Worm (Caenorhabditis elegans) whole organism, L4 larva: ENCODE measurements around the gene K01D12.5.

Source experiments
- D1046.2 ChIP-seq: fragments of 200-800 bp; sonication (Bioruptor generic); IDR thresholded peaks from 2 replicates; pipeline ENCODE4 v1.3.6; 2022; ENCODE audit warnings: missing genetic modification characterization, missing compliant biosample characterization
- F10B5.3 ChIP-seq: sonication (generic microtip); optimal IDR thresholded peaks from 2 replicates; lab custom pipeline; 2016; ENCODE audit warnings: mild to moderate bottlenecking, missing genetic modification characterization, missing compliant biosample characterization
- F26F4.8 ChIP-seq: fragments of 200-800 bp; sonication (Bioruptor generic); conservative IDR thresholded peaks from 2 replicates; pipeline ENCODE4 v1.3.6; 2022; ENCODE audit warnings: missing genetic modification characterization, missing compliant biosample characterization
- R02D3.7 ChIP-seq: fragments of 150-350 bp; sonication (generic microtip); optimal IDR thresholded peaks from 3 replicates; lab custom pipeline; 2014; ENCODE audit warnings: missing biosample characterization, missing genetic modification characterization
- Y105C5A.15 ChIP-seq: fragments of 200-800 bp; sonication (Bioruptor generic); IDR thresholded peaks from 2 replicates; pipeline ENCODE4 v1.3.6; 2022; ENCODE audit warnings: missing genetic modification characterization, missing compliant biosample characterization
- Y48G9A.11 ChIP-seq: fragments of 200-800 bp; sonication (Bioruptor generic); IDR thresholded peaks from 2 replicates; pipeline ENCODE4 v1.3.6; 2022; ENCODE audit warnings: missing genetic modification reagents, missing genetic modification characterization, missing compliant biosample characterization
- Y5F2A.4 ChIP-seq: fragments of 200-800 bp; sonication (Bioruptor generic); optimal IDR thresholded peaks from 2 replicates; lab custom pipeline; 2018; ENCODE audit warnings: mild to moderate bottlenecking, missing genetic modification characterization, missing compliant biosample characterization
- aha-1 ChIP-seq: fragments of 150-350 bp; peaks from one replicate; lab custom pipeline; 2014; ENCODE audit warnings: missing biosample characterization, missing genetic modification characterization
- ama-1 ChIP-seq: fragments of 150-350 bp; optimal IDR thresholded peaks from 2 replicates; lab custom pipeline; 2014; ENCODE audit warnings: inconsistent platforms, mixed read lengths
- ceh-62 ChIP-seq: sonication (generic microtip); optimal IDR thresholded peaks from 2 replicates; lab custom pipeline; 2017; ENCODE audit warnings: missing biosample characterization, missing genetic modification characterization
- ces-1 ChIP-seq: fragments of 150-350 bp; sonication (generic microtip); optimal IDR thresholded peaks from 4 replicates; lab custom pipeline; 2014; ENCODE audit warnings: missing biosample characterization, missing genetic modification reagents, missing genetic modification characterization
- dmd-6 ChIP-seq: fragments of 200-800 bp; sonication (Bioruptor generic); IDR thresholded peaks from 2 replicates; pipeline ENCODE4 v1.3.6; 2022; ENCODE audit warnings: missing genetic modification reagents, missing genetic modification characterization, missing compliant biosample characterization
- dmd-8 ChIP-seq: fragments of 200-800 bp; sonication (Bioruptor generic); IDR thresholded peaks from 2 replicates; pipeline ENCODE4 v1.3.6; 2022; ENCODE audit warnings: missing genetic modification characterization, missing compliant biosample characterization
- dmd-9 ChIP-seq: fragments of 200-800 bp; sonication (Bioruptor generic); IDR thresholded peaks from 2 replicates; pipeline ENCODE4 v1.3.6; 2022; ENCODE audit warnings: missing genetic modification reagents, missing genetic modification characterization, missing compliant biosample characterization
- dpl-1 ChIP-seq: fragments of 150-350 bp; optimal IDR thresholded peaks from 2 replicates; lab custom pipeline; 2014; ENCODE audit warnings: missing biosample characterization, missing genetic modification reagents, missing genetic modification characterization
- duxl-1 ChIP-seq: sonication (generic microtip); optimal IDR thresholded peaks from 2 replicates; lab custom pipeline; 2016; ENCODE audit warnings: mild to moderate bottlenecking, missing genetic modification characterization, moderate library complexity, missing compliant biosample characterization; ENCODE audit not compliant: poor library complexity
- gei-8 ChIP-seq: fragments of 200-800 bp; sonication (Bioruptor generic); optimal IDR thresholded peaks from 2 replicates; lab custom pipeline; 2018; ENCODE audit warnings: mild to moderate bottlenecking, missing genetic modification characterization, missing compliant biosample characterization
- hif-1 ChIP-seq, 2 experiments: sonication (generic microtip); optimal IDR thresholded peaks; 2 replicates each; lab custom pipeline; 2016 to 2017; ENCODE audit warnings: missing compliant biosample characterization in 2 of 2, missing genetic modification characterization in 2 of 2, missing genetic modification reagents in 2 of 2, missing genotype in 2 of 2, mild to moderate bottlenecking in 1 of 2
- hlh-11 ChIP-seq: fragments of 200-800 bp; sonication (Bioruptor generic); optimal IDR thresholded peaks from 2 replicates; lab custom pipeline; 2018; ENCODE audit warnings: mild to moderate bottlenecking, missing genetic modification characterization, missing compliant biosample characterization
- hlh-30 ChIP-seq: sonication (generic microtip); optimal IDR thresholded peaks from 2 replicates; lab custom pipeline; 2017; ENCODE audit warnings: antibody characterized with exemption, mild to moderate bottlenecking, missing genetic modification characterization, missing compliant biosample characterization; ENCODE audit not compliant: insufficient read depth
- lim-7 ChIP-seq: fragments of 200-800 bp; sonication (Bioruptor generic); IDR thresholded peaks from 2 replicates; pipeline ENCODE4 v1.3.6; 2022; ENCODE audit warnings: missing genetic modification characterization, missing compliant biosample characterization
- lin-13 ChIP-seq: fragments of 150-350 bp; optimal IDR thresholded peaks from 2 replicates; lab custom pipeline; 2014; ENCODE audit warnings: missing biosample characterization, missing genetic modification reagents, missing genetic modification characterization
- lin-38 ChIP-seq: fragments of 200-800 bp; sonication (Bioruptor generic); IDR thresholded peaks from 2 replicates; pipeline ENCODE4 v1.3.6; 2022; ENCODE audit warnings: missing genetic modification reagents, missing genetic modification characterization, missing compliant biosample characterization
- lsy-2 ChIP-seq, 2 experiments: fragments of 150-350 bp in 1 of 2; sonication (generic microtip) in 1 of 2; optimal IDR thresholded peaks; 2 replicates each; lab custom pipeline; 2014 to 2017; ENCODE audit warnings: missing biosample characterization in 2 of 2, missing genetic modification characterization in 2 of 2
- mep-1 ChIP-seq: fragments of 150-350 bp; sonication (generic microtip); optimal IDR thresholded peaks from 3 replicates; lab custom pipeline; 2014; ENCODE audit warnings: missing biosample characterization, missing genetic modification characterization
- mes-2 ChIP-seq: sonication (generic microtip); optimal IDR thresholded peaks from 2 replicates; lab custom pipeline; 2016; ENCODE audit warnings: missing genotype, mild to moderate bottlenecking, missing genetic modification characterization, missing compliant biosample characterization; ENCODE audit not compliant: poor library complexity, severe bottlenecking
- mxl-3 ChIP-seq: fragments of 200-800 bp; sonication (Bioruptor generic); optimal IDR thresholded peaks from 2 replicates; lab custom pipeline; 2018; ENCODE audit warnings: mild to moderate bottlenecking, missing genetic modification characterization, missing compliant biosample characterization
- nhr-102 ChIP-seq: sonication (generic microtip); optimal IDR thresholded peaks from 2 replicates; lab custom pipeline; 2016; ENCODE audit warnings: mild to moderate bottlenecking, missing genetic modification characterization, moderate library complexity, missing compliant biosample characterization
- nhr-28 ChIP-seq: fragments of 150-350 bp; optimal IDR thresholded peaks from 2 replicates; lab custom pipeline; 2014; ENCODE audit warnings: missing biosample characterization, missing genetic modification characterization
- nhr-42 ChIP-seq: fragments of 200-800 bp; sonication (Bioruptor generic); IDR thresholded peaks from 2 replicates; pipeline ENCODE4 v1.3.6; 2022; ENCODE audit warnings: missing genetic modification characterization, missing compliant biosample characterization
- nhr-48 ChIP-seq: sonication (generic microtip); optimal IDR thresholded peaks from 2 replicates; lab custom pipeline; 2016; ENCODE audit warnings: mild to moderate bottlenecking, missing genetic modification characterization, missing compliant biosample characterization
- php-3 ChIP-seq: fragments of 200-800 bp; sonication (Bioruptor generic); IDR thresholded peaks from 2 replicates; pipeline ENCODE4 v1.3.6; 2022; ENCODE audit warnings: missing genetic modification reagents, missing genetic modification characterization, missing compliant biosample characterization
- set-16 ChIP-seq: fragments of 200-800 bp; sonication (Bioruptor generic); IDR thresholded peaks from 2 replicates; pipeline ENCODE4 v1.3.6; 2022; ENCODE audit warnings: missing genetic modification reagents, missing genetic modification characterization, missing compliant biosample characterization
- skn-1 ChIP-seq: fragments of 150-350 bp; optimal IDR thresholded peaks from 2 replicates; lab custom pipeline; 2014; ENCODE audit warnings: missing biosample characterization, missing genetic modification characterization
- snpc-4 ChIP-seq: fragments of 150-350 bp; optimal IDR thresholded peaks from 2 replicates; lab custom pipeline; 2014; ENCODE audit warnings: missing biosample characterization, missing genetic modification characterization
- spr-1 ChIP-seq: sonication (generic microtip); optimal IDR thresholded peaks from 2 replicates; lab custom pipeline; 2016; ENCODE audit warnings: mild to moderate bottlenecking, missing genetic modification characterization, missing compliant biosample characterization
- unc-62 ChIP-seq, 3 experiments: fragments of 150-350 bp in 1 of 3; sonication (generic microtip); optimal IDR thresholded peaks in 2 of 3; peaks in 1 of 3; 1 replicate in 1 of 3; 2 replicates in 2 of 3; lab custom pipeline; 2014 to 2017; ENCODE audit warnings: missing biosample characterization in 3 of 3, missing genetic modification characterization in 3 of 3, missing genetic modification reagents in 3 of 3, missing genotype in 1 of 3
- vab-7 ChIP-seq: fragments of 200-800 bp; sonication (Bioruptor generic); IDR thresholded peaks from 2 replicates; pipeline ENCODE4 v1.3.6; 2022; ENCODE audit warnings: missing genetic modification reagents, missing genetic modification characterization, missing compliant biosample characterization
- zfp-3 ChIP-seq: fragments of 200-800 bp; sonication (Bioruptor generic); conservative IDR thresholded peaks from 2 replicates; pipeline ENCODE4 v1.3.6; 2022; ENCODE audit warnings: missing genetic modification reagents, missing genetic modification characterization, missing compliant biosample characterization
- zip-2 ChIP-seq: fragments of 150-350 bp; optimal IDR thresholded peaks from 2 replicates; lab custom pipeline; 2014; ENCODE audit warnings: missing biosample characterization, missing genetic modification characterization
- ztf-11 ChIP-seq: fragments of 150-350 bp; optimal IDR thresholded peaks from 2 replicates; lab custom pipeline; 2014; ENCODE audit warnings: missing biosample characterization, missing genetic modification characterization
- ztf-7 ChIP-seq: fragments of 150-350 bp; optimal IDR thresholded peaks from 2 replicates; lab custom pipeline; 2014; ENCODE audit warnings: missing biosample characterization, missing genetic modification characterization

The K01D12.5 gene

ce11 chrV:12351842-12352241, 45.8 kb upstream of the K01D12.5 start:
- no peak for TF ChIP-seq gei-8
- no peak for TF ChIP-seq lin-38 (GFP tag; lab: Robert Waterston, UW)
- no peak for TF ChIP-seq unc-62 (GFP tag; optimal IDR thresholded peaks at IDR 0.05 in 1 of 2; lab: Kevin White, UChicago)
- no peak for TF ChIP-seq unc-62 (tag; optimal IDR thresholded peaks at IDR 0.05; lab: Kevin White, UChicago)
- TF ChIP-seq spr-1 (tag; lab: Kevin White, UChicago) = no peak
- peak; percentile 14 for TF ChIP-seq hlh-11 (tag; lab: Kevin White, UChicago)
- no peak for TF ChIP-seq aha-1 (tag; lab: Kevin White, UChicago)
- peak; percentile 63 for TF ChIP-seq hlh-30 (tag; lab: Kevin White, UChicago)

- TF ChIP-seq dmd-8 (GFP tag; lab: Robert Waterston, UW) (no peak), ztf-7 (no peak), spr-1 (tag; lab: Kevin White, UChicago) (no peak), Y48G9A.11 (no peak), nhr-102 (no peak), mep-1 (no peak), vab-7 (GFP tag; lab: Robert Waterston, UW) (no peak), zfp-3 (GFP tag; lab: Robert Waterston, UW) (no peak), zip-2 (tag; lab: Kevin White, UChicago) (no peak), hif-1 (tag; optimal IDR thresholded peaks at IDR 0.05; lab: Kevin White, UChicago) (no peak), lsy-2 (tag; optimal IDR thresholded peaks at IDR 0.05; lab: Kevin White, UChicago) (no peak), F10B5.3 (tag; lab: Kevin White, UChicago) (no peak)
- TF ChIP-seq, all 104 proteins: peak for 0
These were observed 45.2 kb upstream of the K01D12.5 start, which contains the start of gene sqt-3 for ce11 chrV:12352445-12352844. TSS of gene sqt-3 (plus strand) at chrV:12352745.

ce11 chrV:12352881-12353280, 44.8 kb upstream of the K01D12.5 start:
- TF ChIP-seq ama-1 (lab: Kevin White, UChicago) (peak; percentile 55), mes-2 (tag; lab: Kevin White, UChicago) (no peak), hlh-11 (tag; lab: Kevin White, UChicago) (peak; percentile 11), ztf-11 (tag; lab: Kevin White, UChicago) (no peak)

ce11 chrV:12353505-12353904, 44.1 kb upstream of the K01D12.5 start:
- TF ChIP-seq ceh-62 (tag; lab: Kevin White, UChicago) (no peak), hlh-11 (tag; lab: Kevin White, UChicago) (peak; percentile 33), aha-1 (tag; lab: Kevin White, UChicago) (peak; percentile 79), mxl-3 (GFP tag; lab: Kevin White, UChicago) (peak; percentile 32), dmd-9 (GFP tag; lab: Robert Waterston, UW) (no peak), set-16 (GFP tag; lab: Robert Waterston, UW) (peak; percentile 99), unc-62 (GFP tag; optimal IDR thresholded peaks at IDR 0.05 in 1 of 2; lab: Kevin White, UChicago) (peak in 1 of 2 experiments; percentile 1), unc-62 (tag; optimal IDR thresholded peaks at IDR 0.05; lab: Kevin White, UChicago) (no peak), D1046.2 (0 out of 2 replicates have a peak, but pooled peaks have one; percentile 24), Y5F2A.4 (GFP tag; lab: Kevin White, UChicago) (no peak)

- TF ChIP-seq duxl-1 (peak; percentile 9), Y48G9A.11 (no peak), nhr-28 (tag; lab: Kevin White, UChicago) (peak; percentile 43), snpc-4 (tag; lab: Kevin White, UChicago) (no peak), F26F4.8 (GFP tag; lab: Robert Waterston, UW) (no peak), Y105C5A.15 (GFP tag; lab: Robert Waterston, UW) (no peak), dpl-1 (no peak), ces-1 (GFP tag; lab: Kevin White, UChicago) (no peak), hlh-30 (tag; lab: Kevin White, UChicago) (no peak), R02D3.7 (tag; lab: Kevin White, UChicago) (no peak), skn-1 (tag; lab: Kevin White, UChicago) (no peak), nhr-48 (tag; lab: Kevin White, UChicago) (peak; percentile 54), lim-7 (GFP tag; lab: Robert Waterston, UW) (no peak), nhr-42 (GFP tag; lab: Robert Waterston, UW) (no peak), php-3 (GFP tag; lab: Robert Waterston, UW) (0 out of 2 replicates have a peak, but pooled peaks have one; percentile 51), dmd-6 (no peak), mxl-3 (GFP tag; lab: Kevin White, UChicago) (peak; percentile 10), lin-13 (GFP tag; lab: Kevin White, UChicago) (no peak)
These were observed 43.3 kb upstream of the K01D12.5 start for ce11 chrV:12354193-12354830.
